Worm (Caenorhabditis elegans): ENCODE data around the gene R03E9.2.

The R03E9.2 gene

ce11 chrX:6733201-6733600 is at the start of gene R03E9.2:
R03E9.2 (minus strand) TSS chrX:6733301.
- TF ChIP-seq cnd-1 (tag; optimal IDR thresholded peaks at IDR 0.05) (no peak), elt-1 (tag; optimal IDR thresholded peaks at IDR 0.05; ENCODE audit: borderline replicate concordance, insufficient read depth) (no peak), unc-39 (tag; optimal IDR thresholded peaks at IDR 0.05) (no peak), sem-2 (GFP tag; optimal IDR thresholded peaks at IDR 0.05) (no peak), hlh-1 (tag; optimal IDR thresholded peaks at IDR 0.05) (peak; percentile 84), sptf-1 (tag; optimal IDR thresholded peaks at IDR 0.05) (no peak)

DNA sequence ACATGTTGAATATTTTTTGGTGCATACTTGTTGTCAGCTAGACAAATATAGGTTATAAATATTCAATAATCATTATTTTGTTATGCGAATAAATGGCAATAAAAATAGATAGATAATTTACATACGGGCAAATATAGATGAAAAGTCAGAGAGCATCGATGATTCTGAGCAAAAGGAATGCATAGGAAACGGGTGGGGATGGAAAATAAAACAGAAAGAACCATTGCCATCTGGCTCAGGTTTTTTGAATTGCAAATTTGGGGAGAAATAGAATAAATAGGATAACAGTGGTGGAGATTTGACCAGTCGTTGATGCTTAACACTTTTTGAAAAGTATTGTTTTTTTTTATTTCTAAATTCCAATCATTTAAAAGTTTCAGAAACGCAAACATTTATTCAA is 49.8 kb upstream of the R03E9.2 start, which contains the start of gene idpp-6:
idpp-6 (plus strand) TSS at position 301 of the 400 bp plus-strand sequence.
- no peak for TF ChIP-seq elt-1 (tag; optimal IDR thresholded peaks at IDR 0.05; ENCODE audit: borderline replicate concordance, insufficient read depth)

- TF ChIP-seq hlh-1 (tag; optimal IDR thresholded peaks at IDR 0.05) (no peak), tbx-8 (GFP tag; optimal IDR thresholded peaks at IDR 0.05) (no peak), nhr-237 (tag; optimal IDR thresholded peaks at IDR 0.05) (no peak), nhr-28 (tag; optimal IDR thresholded peaks at IDR 0.05) (no peak), nhr-2 (tag; optimal IDR thresholded peaks at IDR 0.05) (no peak), flh-1 (GFP tag; optimal IDR thresholded peaks at IDR 0.05) (no peak)
These were observed 44.9 kb upstream of the R03E9.2 start, which contains the start of gene irk-1 for ce11 chrX:6778014-6778413. irk-1 (minus strand) TSS chrX:6778114.

- TF ChIP-seq nhr-12 (tag; optimal IDR thresholded peaks at IDR 0.05) (no peak), unc-120 (tag; optimal IDR thresholded peaks at IDR 0.05; ENCODE audit: poor library complexity, severe bottlenecking) (no peak), blmp-1 (tag; optimal IDR thresholded peaks at IDR 0.05) (no peak), ham-2 (GFP tag; optimal IDR thresholded peaks at IDR 0.05) (no peak), zip-8 (tag; optimal IDR thresholded peaks at IDR 0.05) (no peak), ceh-43 (GFP tag; optimal IDR thresholded peaks at IDR 0.05) (no peak), tbx-8 (GFP tag; optimal IDR thresholded peaks at IDR 0.05) (no peak), lin-13 (tag; optimal IDR thresholded peaks at IDR 0.05) (no peak), sptf-1 (tag; optimal IDR thresholded peaks at IDR 0.05) (no peak), drap-1 (GFP tag; optimal IDR thresholded peaks at IDR 0.05) (no peak), unc-62 (GFP tag; optimal IDR thresholded peaks at IDR 0.05) (no peak), nhr-237 (tag; optimal IDR thresholded peaks at IDR 0.05) (no peak), mep-1 (tag; optimal IDR thresholded peaks at IDR 0.05) (no peak), M03D4.4 (tag; optimal IDR thresholded peaks at IDR 0.05) (no peak), flh-1 (GFP tag; optimal IDR thresholded peaks at IDR 0.05) (no peak)
These were observed 28.6 kb upstream of the R03E9.2 start, which contains the start of gene abts-4 for ce11 chrX:6761688-6762185. abts-4 (minus strand) TSS chrX:6761738.

ce11 chrX:6761211-6761610 is 28.1 kb upstream of the R03E9.2 start:
- no peak for TF ChIP-seq sptf-1 (tag; optimal IDR thresholded peaks at IDR 0.05)
- TF ChIP-seq nhr-76 (tag; optimal IDR thresholded peaks at IDR 0.05), result no peak
- no peak for TF ChIP-seq ztf-11 (tag; optimal IDR thresholded peaks at IDR 0.05)
- no peak for TF ChIP-seq ceh-83 (GFP tag; optimal IDR thresholded peaks at IDR 0.05)
- TF ChIP-seq unc-62 (GFP tag; optimal IDR thresholded peaks at IDR 0.05), result no peak
- no peak for TF ChIP-seq bed-3 (GFP tag; optimal IDR thresholded peaks at IDR 0.05)
- no peak for TF ChIP-seq unc-120 (tag; optimal IDR thresholded peaks at IDR 0.05; ENCODE audit: poor library complexity, severe bottlenecking)
- TF ChIP-seq nhr-2 (tag; optimal IDR thresholded peaks at IDR 0.05), result no peak
- no peak for TF ChIP-seq mep-1 (tag; optimal IDR thresholded peaks at IDR 0.05)
- TF ChIP-seq nhr-12 (tag; optimal IDR thresholded peaks at IDR 0.05), result no peak
- no peak for TF ChIP-seq elt-1 (tag; optimal IDR thresholded peaks at IDR 0.05; ENCODE audit: borderline replicate concordance, insufficient read depth)
- no peak for TF ChIP-seq blmp-1 (tag; optimal IDR thresholded peaks at IDR 0.05)
- no peak for TF ChIP-seq ceh-43 (GFP tag; optimal IDR thresholded peaks at IDR 0.05)
- no peak for TF ChIP-seq ceh-39 (tag; optimal IDR thresholded peaks at IDR 0.05)
- no peak for TF ChIP-seq tbx-8 (GFP tag; optimal IDR thresholded peaks at IDR 0.05)
- TF ChIP-seq elt-3 (tag; optimal IDR thresholded peaks at IDR 0.05), result no peak
- no peak for TF ChIP-seq lin-13 (tag; optimal IDR thresholded peaks at IDR 0.05)
- no peak for TF ChIP-seq lin-32 (GFP tag; optimal IDR thresholded peaks at IDR 0.05)
- no peak for TF ChIP-seq unc-39 (tag; optimal IDR thresholded peaks at IDR 0.05)
- TF ChIP-seq sem-2 (GFP tag; optimal IDR thresholded peaks at IDR 0.05), result no peak

- TF ChIP-seq hlh-1 (tag; optimal IDR thresholded peaks at IDR 0.05) (no peak), tbx-8 (GFP tag; optimal IDR thresholded peaks at IDR 0.05) (no peak), ztf-11 (tag; optimal IDR thresholded peaks at IDR 0.05) (no peak), flh-1 (GFP tag; optimal IDR thresholded peaks at IDR 0.05) (no peak), sptf-1 (tag; optimal IDR thresholded peaks at IDR 0.05) (no peak), snpc-4 (tag; optimal IDR thresholded peaks at IDR 0.05) (no peak), unc-62 (GFP tag; optimal IDR thresholded peaks at IDR 0.05) (no peak), elt-3 (tag; optimal IDR thresholded peaks at IDR 0.05) (no peak), nhr-28 (tag; optimal IDR thresholded peaks at IDR 0.05) (no peak), nhr-12 (tag; optimal IDR thresholded peaks at IDR 0.05) (no peak), mls-2 (tag; optimal IDR thresholded peaks at IDR 0.05) (no peak), sem-2 (GFP tag; optimal IDR thresholded peaks at IDR 0.05) (no peak), ceh-83 (GFP tag; optimal IDR thresholded peaks at IDR 0.05) (no peak), pha-4 (tag; optimal IDR thresholded peaks at IDR 0.05) (peak; percentile 75), nhr-76 (tag; optimal IDR thresholded peaks at IDR 0.05) (no peak), blmp-1 (tag; optimal IDR thresholded peaks at IDR 0.05) (no peak), nhr-237 (tag; optimal IDR thresholded peaks at IDR 0.05) (peak; percentile 64), M03D4.4 (tag; optimal IDR thresholded peaks at IDR 0.05) (no peak), ceh-43 (GFP tag; optimal IDR thresholded peaks at IDR 0.05) (no peak), ces-1 (GFP tag; optimal IDR thresholded peaks at IDR 0.05) (no peak), ham-2 (GFP tag; optimal IDR thresholded peaks at IDR 0.05) (peak; percentile 17), drap-1 (GFP tag; optimal IDR thresholded peaks at IDR 0.05) (no peak), nhr-2 (tag; optimal IDR thresholded peaks at IDR 0.05) (no peak), lsy-2 (tag; optimal IDR thresholded peaks at IDR 0.05) (no peak), ceh-39 (tag; optimal IDR thresholded peaks at IDR 0.05) (no peak), cnd-1 (tag; optimal IDR thresholded peaks at IDR 0.05) (no peak), unc-39 (tag; optimal IDR thresholded peaks at IDR 0.05) (no peak)
These were observed 17.0 kb upstream of the R03E9.2 start for ce11 chrX:6750145-6750544.
